Worm (Caenorhabditis elegans) whole organism, mixed stage, embryonic: Measurements from ENCODE around the gene srt-18.

Source experiments
- bed-3 ChIP-seq: fragments of 200-800 bp; sonication (Bioruptor generic); optimal IDR thresholded peaks from 3 replicates; lab custom pipeline; 2018; ENCODE audit warnings: mild to moderate bottlenecking, missing genetic modification characterization, moderate library complexity, missing compliant biosample characterization
- ceh-43 ChIP-seq: fragments of 200-800 bp; sonication (Bioruptor generic); optimal IDR thresholded peaks from 2 replicates; lab custom pipeline; 2018; ENCODE audit warnings: mild to moderate bottlenecking, missing genetic modification characterization, moderate library complexity, missing compliant biosample characterization
- ces-1 ChIP-seq: fragments of 150-350 bp; optimal IDR thresholded peaks from 2 replicates; lab custom pipeline; 2014; ENCODE audit warnings: missing biosample characterization, missing genetic modification reagents, missing genetic modification characterization
- elt-1 ChIP-seq: sonication (generic microtip); optimal IDR thresholded peaks from 2 replicates; lab custom pipeline; 2017; ENCODE audit warnings: missing genetic modification characterization, mild to moderate bottlenecking, missing compliant biosample characterization, antibody characterized with exemption, moderate library complexity, borderline replicate concordance; ENCODE audit not compliant: insufficient read depth
- lin-13 ChIP-seq: fragments of 150-350 bp; optimal IDR thresholded peaks from 2 replicates; lab custom pipeline; 2014; ENCODE audit warnings: missing biosample characterization, missing genetic modification characterization
- lin-32 ChIP-seq: fragments of 200-800 bp; sonication (Bioruptor generic); optimal IDR thresholded peaks from 2 replicates; lab custom pipeline; 2018; ENCODE audit warnings: mild to moderate bottlenecking, missing genetic modification characterization, missing compliant biosample characterization
- nhr-76 ChIP-seq: sonication (generic microtip); optimal IDR thresholded peaks from 2 replicates; lab custom pipeline; 2017; ENCODE audit warnings: missing biosample characterization, missing genetic modification characterization
- pha-4 ChIP-seq: fragments of 150-350 bp; optimal IDR thresholded peaks from 2 replicates; lab custom pipeline; 2018; ENCODE audit warnings: missing biosample characterization, missing genetic modification reagents, missing genetic modification characterization
- snpc-4 ChIP-seq: fragments of 150-350 bp; optimal IDR thresholded peaks from 2 replicates; lab custom pipeline; 2014; ENCODE audit warnings: missing biosample characterization, missing genetic modification characterization
- ztf-11 ChIP-seq: fragments of 150-350 bp; optimal IDR thresholded peaks from 2 replicates; lab custom pipeline; 2014; ENCODE audit warnings: missing biosample characterization, missing genetic modification characterization

ce11 chrV:8988104-8988503 lies 27.3 kb downstream of the srt-18 start, which contains the start of gene str-87:
- TF ChIP-seq pha-4 (tag; lab: Kevin White, UChicago) (no peak), ces-1 (no peak), elt-1 (tag; lab: Kevin White, UChicago) (no peak), bed-3 (GFP tag; lab: Kevin White, UChicago) (no peak), nhr-76 (tag; lab: Kevin White, UChicago) (no peak), snpc-4 (tag; lab: Kevin White, UChicago) (no peak), ztf-11 (tag; lab: Kevin White, UChicago) (no peak), ceh-43 (GFP tag; lab: Kevin White, UChicago) (no peak), lin-13 (tag; lab: Kevin White, UChicago) (no peak), lin-32 (GFP tag; lab: Kevin White, UChicago) (no peak)
